Worm (Caenorhabditis elegans) whole organism, L4/young adult: ENCODE results near the gene fbxb-84.

Experiments used
- W03F9.2 ChIP-seq: fragments of 150-350 bp; optimal IDR thresholded peaks from 2 replicates; lab custom pipeline; 2014; ENCODE audit warnings: missing biosample characterization, missing genetic modification characterization
- him-1 ChIP-seq: sonication (generic microtip); optimal IDR thresholded peaks from 2 replicates; lab custom pipeline; 2016; ENCODE audit warnings: missing genotype, missing genetic modification reagents, missing genetic modification characterization, missing compliant biosample characterization

ce11 chrIII:165390-165789 lies 19.1 kb upstream of the fbxb-84 start, which contains the start of gene F40G9.7:
- TF ChIP-seq him-1 (no peak), W03F9.2 (no peak)
